Worm (Caenorhabditis elegans): ENCODE results near the gene cest-9.1.
A peak's percentile ranks its signal among the peaks of the same experiment; 100 is the strongest.

cest-9.1 gene

ce11 chrX:12179090-12179488 is 46.9 kb upstream of the cest-9.1 start:
- TF ChIP-seq nhr-129 (tag; optimal IDR thresholded peaks at IDR 0.05) (peak; percentile 3), elt-1 (tag; optimal IDR thresholded peaks at IDR 0.05) (no peak), F13H6.1 (tag; optimal IDR thresholded peaks at IDR 0.05) (peak; percentile 75), sma-9 (GFP tag; optimal IDR thresholded peaks at IDR 0.05) (peak; percentile 58), sma-9 (tag; optimal IDR thresholded peaks at IDR 0.05) (no peak)

ce11 chrX:12179817-12180384 is 46.1 kb upstream of the cest-9.1 start:
- TF ChIP-seq nhr-129 (tag; optimal IDR thresholded peaks at IDR 0.05) (no peak), nhr-21 (tag; optimal IDR thresholded peaks at IDR 0.05) (no peak), mdl-1 (tag; optimal IDR thresholded peaks at IDR 0.05) (no peak), ztf-1 (GFP tag; conservative IDR thresholded peaks at IDR 0.05) (no peak), nhr-25 (tag; optimal IDR thresholded peaks at IDR 0.05) (no peak), dmd-4 (tag; optimal IDR thresholded peaks at IDR 0.05) (no peak), lin-13 (GFP tag; optimal IDR thresholded peaks at IDR 0.05) (no peak), mab-5 (tag; optimal IDR thresholded peaks at IDR 0.05) (peak; percentile 48), ceh-82 (tag; optimal IDR thresholded peaks at IDR 0.05) (no peak), unc-55 (GFP tag; optimal IDR thresholded peaks at IDR 0.05) (peak; percentile 73), gmeb-1 (tag; optimal IDR thresholded peaks at IDR 0.05) (no peak), mbf-1 (tag; optimal IDR thresholded peaks at IDR 0.05) (no peak), elt-3 (tag; optimal IDR thresholded peaks at IDR 0.05) (no peak), alr-1 (tag; optimal IDR thresholded peaks at IDR 0.05) (no peak)

ce11 chrX:12180681-12181080 is 45.3 kb upstream of the cest-9.1 start:
- TF ChIP-seq ZK546.5 (tag; optimal IDR thresholded peaks at IDR 0.05) (no peak), F13H6.1 (tag; optimal IDR thresholded peaks at IDR 0.05) (peak; percentile 40), nhr-25 (tag; optimal IDR thresholded peaks at IDR 0.05) (peak; percentile 91), crh-2 (tag; optimal IDR thresholded peaks at IDR 0.05) (peak; percentile 42), dmd-4 (tag; optimal IDR thresholded peaks at IDR 0.05) (no peak), aly-2 (tag; optimal IDR thresholded peaks at IDR 0.05) (no peak), ztf-1 (GFP tag; conservative IDR thresholded peaks at IDR 0.05) (no peak), blmp-1 (tag; optimal IDR thresholded peaks at IDR 0.05; ENCODE audit: insufficient read depth) (peak; percentile 67), nhr-237 (tag; optimal IDR thresholded peaks at IDR 0.05) (no peak), unc-39 (tag; optimal IDR thresholded peaks at IDR 0.05) (no peak), zag-1 (tag; optimal IDR thresholded peaks at IDR 0.05) (no peak), lin-13 (GFP tag; optimal IDR thresholded peaks at IDR 0.05) (no peak), elt-3 (tag; optimal IDR thresholded peaks at IDR 0.05) (no peak), snpc-4 (tag; optimal IDR thresholded peaks at IDR 0.05) (no peak), nhr-21 (tag; optimal IDR thresholded peaks at IDR 0.05) (peak; percentile 60), egl-27 (tag; optimal IDR thresholded peaks at IDR 0.05) (no peak), elt-1 (tag; optimal IDR thresholded peaks at IDR 0.05) (no peak), sem-4 (tag; optimal IDR thresholded peaks at IDR 0.05) (peak; percentile 35), peb-1 (tag; optimal IDR thresholded peaks at IDR 0.05) (no peak), ama-1 (optimal IDR thresholded peaks at IDR 0.05) (no peak), C34F6.9 (tag; optimal IDR thresholded peaks at IDR 0.05) (peak; percentile 43), skn-1 (tag; optimal IDR thresholded peaks at IDR 0.05) (no peak), ceh-16 (tag; optimal IDR thresholded peaks at IDR 0.05) (peak; percentile 62), lsy-2 (tag; optimal IDR thresholded peaks at IDR 0.05) (no peak), nhr-129 (tag; optimal IDR thresholded peaks at IDR 0.05) (peak; percentile 66), nhr-77 (tag; optimal IDR thresholded peaks at IDR 0.05) (no peak), ztf-11 (tag; optimal IDR thresholded peaks at IDR 0.05) (no peak), gmeb-1 (tag; optimal IDR thresholded peaks at IDR 0.05) (peak; percentile 8), nhr-6 (tag; optimal IDR thresholded peaks at IDR 0.05) (no peak), unc-55 (GFP tag; optimal IDR thresholded peaks at IDR 0.05) (no peak), sma-9 (GFP tag; optimal IDR thresholded peaks at IDR 0.05) (peak; percentile 73), sma-9 (tag; optimal IDR thresholded peaks at IDR 0.05) (no peak), mbf-1 (tag; optimal IDR thresholded peaks at IDR 0.05) (no peak), alr-1 (tag; optimal IDR thresholded peaks at IDR 0.05) (no peak), lin-39 (tag; optimal IDR thresholded peaks at IDR 0.05) (no peak), sma-3 (GFP tag; optimal IDR thresholded peaks at IDR 0.05) (peak; percentile 44), nhr-12 (tag; optimal IDR thresholded peaks at IDR 0.05) (no peak), lin-11 (tag; optimal IDR thresholded peaks at IDR 0.05) (no peak), nhr-11 (tag; optimal IDR thresholded peaks at IDR 0.05) (no peak), R02D3.7 (tag; optimal IDR thresholded peaks at IDR 0.05) (no peak), nhr-23 (tag; optimal IDR thresholded peaks at IDR 0.05) (no peak), nhr-10 (tag; optimal IDR thresholded peaks at IDR 0.05) (no peak), Y55F3AM.14 (GFP tag; optimal IDR thresholded peaks at IDR 0.05) (no peak), ceh-82 (tag; optimal IDR thresholded peaks at IDR 0.05) (no peak), ztf-4 (tag; optimal IDR thresholded peaks at IDR 0.05) (no peak), mdl-1 (tag; optimal IDR thresholded peaks at IDR 0.05) (peak in 1 of 2 experiments; percentile 18), fos-1 (tag; optimal IDR thresholded peaks at IDR 0.05) (no peak), unc-62 (GFP tag; optimal IDR thresholded peaks at IDR 0.05) (no peak)

All from whole organism, L2 larva.